Fruit fly (Drosophila melanogaster) whole organism, embryonic: ENCODE measurements around the gene CG15418.
A peak's percentile ranks its signal among the peaks of the same experiment; 100 is the strongest.

ENCODE experiments used
- Adf1 ChIP-seq: fragments of 200-800 bp; sonication (Bioruptor generic); IDR thresholded peaks from 2 replicates; pipeline ENCODE4 v1.3.6; 2022; ENCODE audit warnings: missing biosample characterization, missing genetic modification characterization
- Awh ChIP-seq: fragments of 200-800 bp; sonication (Bioruptor generic); IDR thresholded peaks from 2 replicates; pipeline ENCODE4, ENCODE4 v1.3.6; 2022; ENCODE audit warnings: missing biosample characterization, missing genetic modification characterization
- BtbVII ChIP-seq: fragments of 200-800 bp; sonication (Bioruptor generic); optimal IDR thresholded peaks from 3 replicates; lab custom pipeline; 2017; ENCODE audit warnings: missing biosample characterization, mild to moderate bottlenecking, missing genetic modification characterization
- CG10209 ChIP-seq: fragments of 200-800 bp; sonication (Bioruptor generic); optimal IDR thresholded peaks from 3 replicates; lab custom pipeline; 2017; ENCODE audit warnings: missing biosample characterization, mild to moderate bottlenecking, missing genetic modification characterization, missing genetic modification reagents
- CG10321 ChIP-seq: fragments of 200-800 bp; sonication (Bioruptor generic); IDR thresholded peaks from 2 replicates; pipeline ENCODE4 v1.3.6; 2022; ENCODE audit warnings: missing biosample characterization, missing genetic modification characterization
- CG13287 ChIP-seq: fragments of 200-800 bp; sonication (Bioruptor generic); IDR thresholded peaks from 2 replicates; pipeline ENCODE4 v1.3.6; 2022; ENCODE audit warnings: missing biosample characterization, missing genetic modification characterization; ENCODE audit not compliant: partially characterized antibody
- CG1792 ChIP-seq: fragments of 200-800 bp; sonication (Bioruptor generic); optimal IDR thresholded peaks from 2 replicates; lab custom pipeline; 2016; ENCODE audit warnings: missing biosample characterization, missing genetic modification characterization
- CG2120 ChIP-seq: fragments of 200-800 bp; sonication (Bioruptor generic); optimal IDR thresholded peaks from 3 replicates; lab custom pipeline; 2016; ENCODE audit warnings: missing biosample characterization, missing genetic modification characterization
- CG2129 ChIP-seq: fragments of 200-800 bp; sonication (Bioruptor generic); IDR thresholded peaks from 2 replicates; pipeline ENCODE4 v1.3.6; 2022; ENCODE audit warnings: missing biosample characterization, missing genetic modification characterization; ENCODE audit not compliant: partially characterized antibody
- CG42726 ChIP-seq: fragments of 200-800 bp; sonication (Bioruptor generic); IDR thresholded peaks from 2 replicates; pipeline ENCODE4 v1.3.6; 2022; ENCODE audit warnings: missing biosample characterization, missing genetic modification characterization; ENCODE audit not compliant: partially characterized antibody
- CG4328 ChIP-seq: fragments of 200-800 bp; sonication (Bioruptor generic); optimal IDR thresholded peaks from 3 replicates; lab custom pipeline; 2017; ENCODE audit warnings: missing biosample characterization, missing genetic modification reagents, missing genetic modification characterization
- CG4707 ChIP-seq: fragments of 200-800 bp; sonication (Bioruptor generic); optimal IDR thresholded peaks from 2 replicates; lab custom pipeline; 2018; ENCODE audit warnings: missing biosample characterization, mild to moderate bottlenecking, missing genetic modification characterization, moderate library complexity
- CG4820 ChIP-seq: fragments of 200-800 bp; sonication (Bioruptor generic); optimal IDR thresholded peaks from 3 replicates; lab custom pipeline; 2016; ENCODE audit warnings: missing biosample characterization, missing genetic modification characterization
- CG6791 ChIP-seq: fragments of 200-800 bp; sonication (Bioruptor generic); IDR thresholded peaks from 3 replicates; pipeline ENCODE4 v1.3.6; 2022; ENCODE audit warnings: missing biosample characterization, missing genetic modification characterization; ENCODE audit not compliant: partially characterized antibody
- CG8478 ChIP-seq: fragments of >200 bp; optimal IDR thresholded peaks from 2 replicates; lab custom pipeline; 2018
- Drgx ChIP-seq: fragments of 200-800 bp; sonication (Bioruptor generic); IDR thresholded peaks from 2 replicates; pipeline ENCODE4 v1.3.6; 2022; ENCODE audit warnings: missing biosample characterization, missing genetic modification characterization
- HLH4C ChIP-seq: fragments of 200-800 bp; sonication (Bioruptor generic); IDR thresholded peaks from 3 replicates; pipeline ENCODE4 v1.3.6; 2022; ENCODE audit warnings: missing biosample characterization, missing genetic modification characterization; ENCODE audit not compliant: partially characterized antibody
- HLH54F ChIP-seq: fragments of 200-800 bp; sonication (Bioruptor generic); optimal IDR thresholded peaks from 3 replicates; lab custom pipeline; 2016; ENCODE audit warnings: missing biosample characterization, missing genetic modification characterization
- Hmr ChIP-seq: fragments of 200-800 bp; sonication (Bioruptor generic); optimal IDR thresholded peaks from 3 replicates; lab custom pipeline; 2017; ENCODE audit warnings: mild to moderate bottlenecking, missing biosample characterization, missing genetic modification reagents, missing genetic modification characterization
- NFAT ChIP-seq: fragments of 200-800 bp; sonication (Bioruptor generic); IDR thresholded peaks from 2 replicates; pipeline ENCODE4 v1.3.6; 2022; ENCODE audit warnings: missing biosample characterization, missing genetic modification characterization
- Nf-YA ChIP-seq: fragments of 200-800 bp; sonication (Bioruptor generic); IDR thresholded peaks from 2 replicates; pipeline ENCODE4 v1.3.6; 2022; ENCODE audit warnings: missing biosample characterization, missing genetic modification characterization
- PHDP ChIP-seq: fragments of 200-800 bp; sonication (Bioruptor generic); optimal IDR thresholded peaks from 3 replicates; lab custom pipeline; 2018; ENCODE audit warnings: missing biosample characterization, mild to moderate bottlenecking, missing genetic modification characterization, moderate library complexity
- Stat92E ChIP-seq, 3 experiments: fragments of >200 bp in 2 of 3; fragments of 200-800 bp in 1 of 3; sonication (Bioruptor generic) in 1 of 3; optimal IDR thresholded peaks; 2 replicates each; lab custom pipeline; 2017 to 2019; ENCODE audit warnings: missing biosample characterization in 3 of 3, missing genetic modification characterization in 3 of 3, mild to moderate bottlenecking in 1 of 3, moderate library complexity in 1 of 3
- Xrp1 ChIP-seq: fragments of 200-800 bp; sonication (Bioruptor generic); IDR thresholded peaks from 2 replicates; pipeline ENCODE4 v1.3.6; 2022; ENCODE audit warnings: missing biosample characterization, missing genetic modification characterization
- ato ChIP-seq: fragments of 200-800 bp; sonication (Bioruptor generic); IDR thresholded peaks from 2 replicates; pipeline ENCODE4 v1.3.6; 2022; ENCODE audit warnings: missing biosample characterization, missing genetic modification characterization; ENCODE audit not compliant: partially characterized antibody
- bsh ChIP-seq, 2 experiments: fragments of 200-800 bp; sonication (Bioruptor generic); optimal IDR thresholded peaks; 2 replicates each; lab custom pipeline; 2017 to 2018; ENCODE audit warnings: mild to moderate bottlenecking in 2 of 2, missing biosample characterization in 2 of 2, missing genetic modification characterization in 2 of 2, moderate library complexity in 1 of 2
- chif ChIP-seq, 2 experiments: fragments of 200-800 bp; sonication (Bioruptor generic); optimal IDR thresholded peaks; 3 replicates each; lab custom pipeline; 2016; ENCODE audit warnings: missing biosample characterization in 2 of 2, missing genetic modification characterization in 2 of 2
- ci ChIP-seq: fragments of 200-800 bp; sonication (Bioruptor generic); IDR thresholded peaks from 3 replicates; pipeline ENCODE4 v1.3.6; 2022; ENCODE audit warnings: missing biosample characterization, missing genetic modification characterization
- exex ChIP-seq: fragments of 200-800 bp; sonication (Bioruptor generic); optimal IDR thresholded peaks from 4 replicates; lab custom pipeline; 2018; ENCODE audit warnings: missing biosample characterization, mild to moderate bottlenecking, missing genetic modification characterization, moderate library complexity
- gsb-n ChIP-seq: fragments of 200-800 bp; sonication (Bioruptor generic); optimal IDR thresholded peaks from 3 replicates; lab custom pipeline; 2018; ENCODE audit warnings: missing biosample characterization, mild to moderate bottlenecking, missing genetic modification characterization
- jumu ChIP-seq: fragments of 200-800 bp; sonication (Bioruptor generic); optimal IDR thresholded peaks from 3 replicates; lab custom pipeline; 2016; ENCODE audit warnings: missing biosample characterization, missing genetic modification characterization
- kah ChIP-seq: fragments of 200-800 bp; sonication (Bioruptor generic); optimal IDR thresholded peaks from 2 replicates; lab custom pipeline; 2018; ENCODE audit warnings: missing biosample characterization, mild to moderate bottlenecking, missing genetic modification characterization
- lab ChIP-seq: fragments of 200-800 bp; sonication (Bioruptor generic); optimal IDR thresholded peaks from 3 replicates; lab custom pipeline; 2017; ENCODE audit warnings: missing biosample characterization, missing genetic modification characterization, mild to moderate bottlenecking, moderate library complexity, missing genetic modification reagents
- mld ChIP-seq: fragments of 200-800 bp; sonication (Bioruptor generic); IDR thresholded peaks from 3 replicates; pipeline ENCODE4 v1.3.6; 2022; ENCODE audit warnings: missing biosample characterization, missing genetic modification characterization; ENCODE audit not compliant: partially characterized antibody
- oc ChIP-seq: fragments of 200-800 bp; sonication (Bioruptor generic); optimal IDR thresholded peaks from 2 replicates; lab custom pipeline; 2018; ENCODE audit warnings: missing biosample characterization, mild to moderate bottlenecking, missing genetic modification characterization, moderate library complexity
- prd ChIP-seq, 3 experiments: fragments of >200 bp in 2 of 3; fragments of 200-800 bp in 1 of 3; sonication (Bioruptor generic) in 1 of 3; optimal IDR thresholded peaks in 2 of 3; IDR thresholded peaks in 1 of 3; 2 replicates in 2 of 3; 3 replicates in 1 of 3; pipeline versions ENCODE4 v1.3.6 to Lab custom; 2017 to 2022; ENCODE audit warnings: missing biosample characterization in 1 of 3, missing genetic modification characterization in 1 of 3
- sna ChIP-seq: fragments of 200-800 bp; sonication (Bioruptor generic); IDR thresholded peaks from 2 replicates; pipeline ENCODE4 v1.3.6; 2022; ENCODE audit warnings: missing biosample characterization, missing genetic modification characterization; ENCODE audit not compliant: partially characterized antibody
- tgo ChIP-seq: fragments of 200-800 bp; sonication (Bioruptor generic); IDR thresholded peaks from 3 replicates; pipeline ENCODE4 v1.3.6; 2022; ENCODE audit warnings: missing biosample characterization, missing genetic modification characterization
- tll ChIP-seq, 2 experiments: fragments of 200-800 bp in 1 of 2; fragments of >200 bp in 1 of 2; sonication (Bioruptor generic) in 1 of 2; optimal IDR thresholded peaks; 2 replicates each; lab custom pipeline; 2017 to 2019; ENCODE audit warnings: missing biosample characterization in 2 of 2, missing genetic modification characterization in 2 of 2, mild to moderate bottlenecking in 1 of 2, moderate library complexity in 1 of 2
- trem ChIP-seq: fragments of 200-800 bp; optimal IDR thresholded peaks from 3 replicates; lab custom pipeline; 2019; ENCODE audit warnings: missing biosample characterization, mild to moderate bottlenecking, missing genetic modification characterization, moderate library complexity
- yki ChIP-seq: fragments of >200 bp; optimal IDR thresholded peaks from 3 replicates; lab custom pipeline; 2018
- zf30C ChIP-seq: fragments of 200-800 bp; sonication (Bioruptor generic); optimal IDR thresholded peaks from 3 replicates; lab custom pipeline; 2018; ENCODE audit warnings: missing biosample characterization, mild to moderate bottlenecking, missing genetic modification characterization

The CG15418 gene

dm6 chr2L:3583405-3584295 is 37.9 kb downstream of the CG15418 start (continued):
- TF ChIP-seq Awh (GFP tag; lab: Robert Waterston, UW) (peak; percentile 63), oc (tag; lab: Kevin White, UChicago) (peak; percentile 26), kah (GFP tag; lab: Kevin White, UChicago) (no peak), Stat92E (GFP tag; optimal IDR thresholded peaks at IDR 0.05; lab: Kevin White, UChicago) (peak in 1 of 3 experiments; percentile 81), CG4820 (no peak), jumu (GFP tag; lab: Kevin White, UChicago) (no peak), mld (GFP tag; lab: Robert Waterston, UW) (no peak), prd (optimal IDR thresholded peaks at IDR 0.05; lab: Kevin White, UChicago) (no peak), prd (GFP tag; IDR thresholded peaks at IDR 0.05; lab: Robert Waterston, UW) (peak; percentile 12; the same call in 1 of the 3 replicates), Nf-YA (no peak), CG4328 (no peak)

dm6 chr2L:3582692-3583091 is 38.8 kb downstream of the CG15418 start:
- TF ChIP-seq bsh (GFP tag; optimal IDR thresholded peaks at IDR 0.05; lab: Kevin White, UChicago) (peak in 1 of 2 experiments; percentile 9), ato (GFP tag; lab: Robert Waterston, UW) (no peak)

dm6 chr2L:3580668-3581172 is 40.8 kb downstream of the CG15418 start, which contains the start of gene sob:
TSS of gene sob (minus strand) at chr2L:3580769.
- 0 out of 2 replicates have a peak, but pooled peaks have one; percentile 9 for TF ChIP-seq NFAT (GFP tag; lab: Robert Waterston, UW)
- peak; percentile 35 for TF ChIP-seq BtbVII (GFP tag; lab: Kevin White, UChicago)
- peak in 1 of 2 experiments; percentile 52 for TF ChIP-seq tll (GFP tag; optimal IDR thresholded peaks at IDR 0.05; lab: Kevin White, UChicago)
- no peak for TF ChIP-seq trem (tag; lab: Kevin White, UChicago)
- no peak for TF ChIP-seq chif (GFP tag; optimal IDR thresholded peaks at IDR 0.05; lab: Kevin White, UChicago)
- TF ChIP-seq tgo: no peak
- TF ChIP-seq CG1792: no peak
- 0 out of 3 replicates have a peak, but pooled peaks have one; percentile 16 for TF ChIP-seq HLH4C (GFP tag; lab: Robert Waterston, UW)
- TF ChIP-seq HLH54F (GFP tag; lab: Kevin White, UChicago): no peak
- no peak for TF ChIP-seq gsb-n (tag; lab: Kevin White, UChicago)
- peak; percentile 45; the same call in 1 of the 2 replicates for TF ChIP-seq Drgx (GFP tag; lab: Robert Waterston, UW)
- TF ChIP-seq yki (lab: Kevin White, UChicago): peak; percentile 100
- TF ChIP-seq CG6791 (GFP tag; lab: Robert Waterston, UW): 0 out of 3 replicates have a peak, but pooled peaks have one; percentile 52
- TF ChIP-seq CG10209 (GFP tag; lab: Kevin White, UChicago): no peak
- 0 out of 2 replicates have a peak, but pooled peaks have one; percentile 14 for TF ChIP-seq Adf1 (GFP tag; lab: Robert Waterston, UW)
- TF ChIP-seq Xrp1 (GFP tag; lab: Robert Waterston, UW): peak; percentile 42; the same call in 1 of the 2 replicates
- TF ChIP-seq CG13287: peak; percentile 63
- no peak for TF ChIP-seq exex
- peak; percentile 91 for TF ChIP-seq CG10321 (GFP tag; lab: Robert Waterston, UW)
- peak; percentile 17; the same call in 1 of the 2 replicates for TF ChIP-seq Nf-YA
- TF ChIP-seq CG2120: no peak
- TF ChIP-seq CG42726 (GFP tag; lab: Robert Waterston, UW): 0 out of 2 replicates have a peak, but pooled peaks have one; percentile 24
- no peak for TF ChIP-seq lab (GFP tag; lab: Kevin White, UChicago)
- TF ChIP-seq ci (GFP tag; lab: Robert Waterston, UW): peak; percentile 72; the same call in 2 of the 3 replicates
- peak; percentile 1 for TF ChIP-seq PHDP (tag; lab: Kevin White, UChicago)
- TF ChIP-seq Hmr: peak; percentile 8
- TF ChIP-seq sna (GFP tag; lab: Robert Waterston, UW): peak; percentile 64
- no peak for TF ChIP-seq CG4707 (GFP tag; lab: Kevin White, UChicago)
- TF ChIP-seq CG2129: peak; percentile 40; the same call in 1 of the 2 replicates
- peak; percentile 29 for TF ChIP-seq CG8478
- no peak for TF ChIP-seq zf30C
